Worm (Caenorhabditis elegans): ENCODE results near the gene F40G9.17.

The F40G9.17 gene

DNA sequence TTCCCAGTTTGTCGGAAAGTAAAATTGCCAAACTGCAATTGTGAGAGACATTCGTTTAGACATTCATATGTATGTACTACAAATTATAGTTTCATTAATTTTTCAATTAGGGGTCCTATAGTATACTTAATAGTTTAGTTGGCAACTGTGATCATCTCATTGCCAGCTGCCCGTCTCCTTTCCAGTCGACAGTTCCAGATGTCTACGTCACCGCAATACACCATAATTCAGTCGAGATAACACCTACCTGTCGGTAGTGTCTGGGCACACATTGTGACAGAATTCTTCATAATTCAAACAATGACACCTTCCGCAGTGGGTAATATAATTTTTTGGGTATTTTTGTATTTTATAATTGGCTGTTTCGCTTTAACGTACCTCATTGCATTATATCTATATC, 20.8 kb upstream of the F40G9.17 start, which contains the start of gene F40G9.19:
Gene F40G9.19 (plus strand): TSS at position 301 of the 400 bp plus-strand sequence.
- TF ChIP-seq dao-5 (tag; optimal IDR thresholded peaks at IDR 0.05), result no peak
- no peak for TF ChIP-seq W03F9.2 (tag; optimal IDR thresholded peaks at IDR 0.05)
- no peak for TF ChIP-seq him-1 (tag; optimal IDR thresholded peaks at IDR 0.05)

DNA sequence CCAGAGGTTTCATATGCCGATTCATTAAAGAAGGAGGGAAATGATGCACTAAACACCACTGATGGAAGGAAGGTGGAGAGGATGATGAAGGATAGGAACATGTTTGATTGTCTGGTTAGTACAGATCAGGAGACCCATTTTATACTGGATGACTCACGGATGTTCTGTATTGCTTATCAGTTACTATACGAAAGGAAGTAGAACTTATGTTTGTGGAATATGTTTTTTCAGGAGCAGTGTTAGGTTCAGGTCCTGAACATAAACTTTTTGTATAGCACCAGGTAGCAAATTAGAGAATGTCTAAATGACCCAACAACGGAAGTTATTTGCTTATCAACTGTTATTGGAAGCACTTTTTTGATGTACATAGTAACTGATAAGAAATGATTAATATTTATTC, 18.5 kb upstream of the F40G9.17 start, which contains the start of gene clec-148:
Gene clec-148 (minus strand): TSS at position 101 of the 400 bp plus-strand sequence.
- TF ChIP-seq him-1 (tag; optimal IDR thresholded peaks at IDR 0.05), result no peak
- TF ChIP-seq W03F9.2 (tag; optimal IDR thresholded peaks at IDR 0.05), result no peak
- TF ChIP-seq dao-5 (tag; optimal IDR thresholded peaks at IDR 0.05), result no peak

DNA sequence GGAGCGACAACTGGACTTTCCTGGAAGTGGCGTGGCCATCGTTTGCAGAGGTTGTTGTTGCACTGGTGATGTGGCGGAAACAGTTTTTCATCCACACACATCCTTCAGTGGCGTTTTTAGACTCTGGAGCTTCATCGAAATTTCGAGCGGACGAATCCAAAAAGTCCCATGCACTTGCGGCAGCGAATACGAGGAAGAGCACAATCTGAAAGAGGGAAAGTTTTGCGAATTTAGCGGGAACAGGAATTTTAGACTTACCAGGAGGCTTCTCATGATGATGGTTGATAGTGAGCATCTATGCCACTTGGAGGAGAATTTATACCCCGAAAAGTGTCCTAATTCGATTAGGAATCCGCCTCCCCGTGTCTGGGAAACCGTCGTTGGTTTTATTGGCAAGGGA, 16.5 kb upstream of the F40G9.17 start, which contains the start of gene F40G9.14:
Gene F40G9.14 (minus strand): TSS at position 101 of the 400 bp plus-strand sequence.
- TF ChIP-seq dao-5 (tag; optimal IDR thresholded peaks at IDR 0.05) (no peak), him-1 (tag; optimal IDR thresholded peaks at IDR 0.05) (no peak), W03F9.2 (tag; optimal IDR thresholded peaks at IDR 0.05) (no peak)

DNA sequence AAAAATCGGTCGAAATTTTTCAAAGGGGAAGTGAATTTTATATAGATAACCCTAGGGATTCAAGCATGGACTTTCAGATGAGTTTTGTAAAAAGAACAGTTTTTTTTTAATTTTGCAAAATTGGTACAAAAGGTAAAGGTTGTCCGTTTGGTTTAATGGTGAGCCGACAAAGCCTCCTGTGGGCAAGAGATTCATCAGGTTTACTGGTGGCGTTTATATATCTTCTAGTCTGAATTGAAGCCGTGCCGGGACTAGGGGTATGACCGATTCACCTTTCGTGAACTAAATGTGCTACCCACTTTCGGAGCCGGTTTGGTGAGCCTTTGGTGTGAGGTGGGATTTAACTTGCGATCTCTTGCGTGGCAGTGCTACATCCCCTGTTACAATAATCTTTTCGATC, 16.1 kb upstream of the F40G9.17 start:
- no peak for TF ChIP-seq dao-5 (tag; optimal IDR thresholded peaks at IDR 0.05)
- no peak for TF ChIP-seq W03F9.2 (tag; optimal IDR thresholded peaks at IDR 0.05)
- no peak for TF ChIP-seq him-1 (tag; optimal IDR thresholded peaks at IDR 0.05)

DNA sequence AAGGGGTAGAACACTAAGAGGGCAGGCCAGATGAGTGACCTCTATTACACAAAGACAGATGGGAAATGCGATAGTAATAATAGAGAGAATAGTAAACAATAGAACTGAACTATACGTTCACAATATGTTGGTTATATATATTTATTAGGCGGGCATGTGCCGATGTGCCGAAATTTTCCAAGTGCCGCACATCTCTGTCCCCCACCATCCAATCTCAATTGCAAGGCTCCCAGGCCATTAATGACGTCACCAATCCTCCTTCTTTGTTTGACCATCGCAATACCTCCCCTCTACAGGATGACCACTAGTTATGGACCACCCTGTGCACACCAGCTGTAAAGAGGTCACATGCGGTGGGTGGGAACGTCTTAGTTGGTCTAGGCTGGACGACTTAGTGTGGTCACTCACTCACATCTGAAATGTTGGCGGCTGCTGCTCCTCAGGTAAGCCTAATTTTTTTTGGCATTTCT, 15.1 kb upstream of the F40G9.17 start, which contains the start of gene F40G9.6:
Gene F40G9.6 (plus strand): TSS at position 420 of the 470 bp plus-strand sequence.
- TF ChIP-seq W03F9.2 (tag; optimal IDR thresholded peaks at IDR 0.05), result no peak
- TF ChIP-seq him-1 (tag; optimal IDR thresholded peaks at IDR 0.05), result no peak
- no peak for TF ChIP-seq dao-5 (tag; optimal IDR thresholded peaks at IDR 0.05)

DNA sequence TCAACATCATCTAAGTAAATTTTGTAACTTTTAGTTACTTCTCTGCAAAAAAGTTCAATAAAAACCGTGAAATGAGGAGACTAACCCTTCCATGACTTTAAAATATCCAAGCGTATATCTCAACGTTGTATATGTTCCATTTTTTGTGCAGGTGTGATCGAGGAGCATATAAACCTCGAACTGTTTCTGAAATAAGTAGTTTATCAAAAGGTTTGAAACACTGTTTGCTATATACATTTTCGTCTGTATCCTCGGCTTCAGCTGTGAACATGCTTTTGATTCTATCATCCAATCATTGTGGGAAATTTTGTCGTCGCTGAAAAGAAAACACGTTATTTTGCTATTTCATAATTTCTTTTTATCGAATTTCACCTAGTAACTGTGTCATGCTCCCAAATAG, 13.3 kb upstream of the F40G9.17 start, which contains the start of gene F40G9.5:
Gene F40G9.5 (plus strand): TSS at position 301 of the 400 bp plus-strand sequence.
- no peak for TF ChIP-seq W03F9.2 (tag; optimal IDR thresholded peaks at IDR 0.05)
- no peak for TF ChIP-seq him-1 (tag; optimal IDR thresholded peaks at IDR 0.05)
- TF ChIP-seq dao-5 (tag; optimal IDR thresholded peaks at IDR 0.05), result no peak

DNA sequence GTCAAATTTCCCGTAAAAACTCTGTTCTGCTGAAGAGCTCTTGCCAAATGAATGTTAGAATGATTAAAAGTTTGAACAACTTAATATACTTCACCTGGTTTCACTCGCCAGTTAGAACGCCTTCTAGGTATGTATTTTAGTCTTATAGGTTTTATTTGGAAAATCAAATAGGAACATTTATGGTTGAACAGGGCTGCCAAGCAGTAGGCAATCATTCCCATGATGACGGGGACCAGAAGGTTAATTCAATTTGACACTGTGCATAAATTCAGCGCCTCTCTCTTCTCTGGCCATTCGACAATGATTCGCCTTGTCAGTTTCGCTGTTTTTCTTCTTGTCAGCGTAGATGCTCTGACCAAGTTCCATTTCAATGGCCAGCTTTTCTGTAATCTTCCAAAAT, 12.2 kb upstream of the F40G9.17 start, which contains the start of gene F40G9.15:
Gene F40G9.15 (plus strand): TSS at position 301 of the 400 bp plus-strand sequence.
- no peak for TF ChIP-seq W03F9.2 (tag; optimal IDR thresholded peaks at IDR 0.05)
- TF ChIP-seq dao-5 (tag; optimal IDR thresholded peaks at IDR 0.05), result no peak
- no peak for TF ChIP-seq him-1 (tag; optimal IDR thresholded peaks at IDR 0.05)

DNA sequence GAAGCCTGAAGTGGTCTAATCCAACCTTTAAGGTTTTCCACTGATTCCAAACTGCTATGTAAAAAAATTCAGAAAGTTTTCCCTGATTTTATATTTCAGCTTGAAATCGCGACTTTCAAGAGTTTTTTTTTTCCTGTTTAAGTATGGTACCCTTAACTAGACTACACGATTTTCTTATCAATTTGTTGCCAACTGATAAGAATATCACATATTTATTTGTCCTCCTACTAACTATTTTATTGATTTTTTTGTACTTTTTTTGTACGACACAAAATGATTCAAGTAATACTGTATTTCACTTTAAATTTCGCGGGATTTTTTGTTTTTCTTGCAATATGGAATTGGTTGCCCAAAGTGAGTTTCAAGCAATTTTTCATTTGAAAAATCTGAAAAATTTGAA, 11.2 kb upstream of the F40G9.17 start:
- no peak for TF ChIP-seq W03F9.2 (tag; optimal IDR thresholded peaks at IDR 0.05)
- no peak for TF ChIP-seq dao-5 (tag; optimal IDR thresholded peaks at IDR 0.05)
- no peak for TF ChIP-seq him-1 (tag; optimal IDR thresholded peaks at IDR 0.05)

DNA sequence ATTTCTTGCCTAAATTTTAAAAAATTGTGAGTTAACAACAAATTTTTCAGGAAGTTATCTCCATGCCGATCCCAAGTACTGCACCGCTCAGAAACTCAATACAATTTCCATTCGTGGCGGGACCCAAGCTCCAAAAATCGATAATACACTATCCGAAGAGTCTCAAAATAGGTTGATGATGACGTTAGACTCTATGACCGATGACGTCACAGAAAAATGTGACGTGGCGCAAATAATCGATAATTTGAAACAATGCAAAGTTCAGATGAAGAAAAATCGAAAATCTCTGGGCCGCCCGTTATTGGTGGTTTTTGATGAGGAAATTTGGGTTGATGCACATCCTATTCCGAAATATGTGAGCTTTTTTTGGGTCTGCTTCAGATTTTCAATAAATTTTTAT, 9.9 kb upstream of the F40G9.17 start:
- TF ChIP-seq W03F9.2 (tag; optimal IDR thresholded peaks at IDR 0.05) (no peak), dao-5 (tag; optimal IDR thresholded peaks at IDR 0.05) (no peak), him-1 (tag; optimal IDR thresholded peaks at IDR 0.05) (no peak)

DNA sequence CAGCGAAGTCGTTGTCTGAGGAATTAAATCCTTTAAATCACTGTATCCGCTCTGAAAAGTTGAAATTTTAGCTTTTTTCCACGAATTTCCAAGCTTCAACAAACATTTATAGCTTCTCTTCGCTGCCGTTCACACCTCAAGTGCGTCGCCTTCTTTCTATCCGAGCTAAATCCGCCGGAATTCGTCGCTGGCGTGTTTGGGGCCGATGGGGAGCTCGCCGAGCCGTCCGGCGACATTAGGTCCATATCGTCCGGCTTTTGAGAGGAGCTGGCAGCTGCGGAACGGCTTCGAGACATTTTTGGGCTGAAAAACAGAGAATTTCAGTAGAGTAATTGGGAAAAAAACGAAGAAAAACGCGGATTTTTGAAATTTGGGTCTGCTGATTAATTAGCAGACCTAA, 6.4 kb upstream of the F40G9.17 start, which contains the start of gene mxl-2:
Gene mxl-2 (minus strand): TSS at position 303 of the 400 bp plus-strand sequence.
- TF ChIP-seq dao-5 (tag; optimal IDR thresholded peaks at IDR 0.05) (no peak), him-1 (tag; optimal IDR thresholded peaks at IDR 0.05) (no peak), W03F9.2 (tag; optimal IDR thresholded peaks at IDR 0.05) (no peak)

DNA sequence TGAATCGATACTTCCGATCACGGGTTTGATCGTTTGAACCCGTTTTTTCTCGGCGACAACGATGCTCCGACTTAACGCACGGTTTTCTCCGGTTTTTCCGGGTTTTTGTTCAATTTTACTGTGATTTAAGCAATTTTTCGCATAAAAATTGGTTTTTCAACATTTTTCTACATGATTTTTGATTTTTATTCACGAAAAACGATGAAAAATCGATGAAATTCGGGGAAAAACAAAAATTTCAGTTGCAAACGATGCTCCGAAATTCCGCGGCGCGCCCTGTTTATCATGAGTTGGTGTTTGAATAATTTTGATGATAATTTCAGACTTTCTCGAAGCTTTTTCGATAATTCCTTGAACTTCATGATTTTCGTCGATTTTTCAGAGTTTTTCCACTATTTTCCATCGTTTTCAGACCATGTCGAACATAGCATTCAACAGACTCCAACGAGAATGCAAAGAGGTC, 5.8 kb upstream of the F40G9.17 start, which contains the start of gene ubc-20:
Gene ubc-20 (plus strand): TSS at position 413 of the 463 bp plus-strand sequence.
- TF ChIP-seq dao-5 (tag; optimal IDR thresholded peaks at IDR 0.05) (no peak), him-1 (tag; optimal IDR thresholded peaks at IDR 0.05) (no peak), W03F9.2 (tag; optimal IDR thresholded peaks at IDR 0.05) (no peak)

DNA sequence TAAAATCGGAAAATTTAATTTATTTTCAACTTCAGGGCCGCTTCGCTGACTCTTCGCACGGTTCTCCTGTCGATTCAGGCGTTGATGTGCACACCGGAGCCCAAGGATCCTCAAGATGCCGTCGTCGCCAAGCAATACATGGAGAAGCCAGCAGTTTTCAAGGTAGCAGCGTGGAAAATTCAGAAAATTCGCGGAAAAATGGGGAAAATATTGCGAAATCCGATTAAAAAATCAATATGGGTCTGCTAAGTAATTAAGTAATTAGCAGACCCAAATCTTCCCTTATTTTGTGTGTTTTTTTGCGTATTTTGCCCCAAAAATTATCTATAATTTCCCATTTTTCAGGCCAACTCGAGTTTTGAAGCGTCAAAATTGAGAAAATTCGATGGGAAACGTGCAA, 5.0 kb upstream of the F40G9.17 start:
- TF ChIP-seq W03F9.2 (tag; optimal IDR thresholded peaks at IDR 0.05), result no peak
- no peak for TF ChIP-seq dao-5 (tag; optimal IDR thresholded peaks at IDR 0.05)
- TF ChIP-seq him-1 (tag; optimal IDR thresholded peaks at IDR 0.05), result no peak

DNA sequence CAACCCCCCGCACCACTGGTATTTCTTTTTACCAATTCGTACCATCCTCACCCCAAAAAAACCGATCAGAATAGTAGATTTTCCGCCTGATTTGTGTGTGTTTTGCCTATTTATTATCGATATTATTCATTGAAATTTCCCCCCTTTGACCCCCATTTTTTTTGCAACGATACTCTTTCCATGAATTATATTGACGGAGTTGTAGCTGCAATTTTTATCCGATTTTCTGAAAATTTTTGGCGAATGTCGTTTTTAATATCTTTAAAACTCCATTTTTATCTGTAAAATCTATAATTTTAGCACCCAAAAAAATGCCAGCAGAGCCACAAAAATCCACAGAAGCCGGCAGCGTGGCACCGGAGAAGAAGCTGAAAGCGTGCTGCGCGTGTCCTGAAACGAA, 3.6 kb upstream of the F40G9.17 start, which contains the start of gene cox-17:
Gene cox-17 (plus strand): TSS at position 301 of the 400 bp plus-strand sequence.
- TF ChIP-seq W03F9.2 (tag; optimal IDR thresholded peaks at IDR 0.05), result no peak

DNA sequence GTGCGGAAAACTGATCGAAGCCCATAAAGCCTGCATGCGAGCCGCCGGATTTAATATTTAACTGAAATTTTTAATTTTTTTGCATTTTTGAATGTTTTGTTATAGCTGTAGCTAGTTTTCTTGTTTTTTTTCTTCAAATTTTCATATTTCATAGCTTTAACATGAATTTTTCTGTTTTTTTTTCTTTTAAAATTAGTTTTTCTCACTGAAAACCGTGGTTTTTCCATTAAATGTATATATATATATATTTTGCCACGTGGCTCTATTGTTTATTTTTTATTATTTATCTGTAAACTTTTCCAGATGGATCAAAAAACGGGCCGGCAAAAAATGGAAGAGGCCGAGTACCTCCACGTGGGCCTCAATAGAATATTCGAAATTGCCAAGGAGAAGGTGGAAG, 2.5 kb upstream of the F40G9.17 start, which contains the start of gene sec-20:
Gene sec-20 (plus strand): TSS at position 301 of the 400 bp plus-strand sequence.
- no peak for TF ChIP-seq him-1 (tag; optimal IDR thresholded peaks at IDR 0.05)
- no peak for TF ChIP-seq W03F9.2 (tag; optimal IDR thresholded peaks at IDR 0.05)
- no peak for TF ChIP-seq dao-5 (tag; optimal IDR thresholded peaks at IDR 0.05)

All from whole organism, L4/young adult.